Worm (Caenorhabditis elegans) whole organism, mixed stage, embryonic: ENCODE data around the gene F28H6.8.

ENCODE experiments used
- blmp-1 ChIP-seq: fragments of 150-350 bp; optimal IDR thresholded peaks from 2 replicates; lab custom pipeline; 2014; ENCODE audit warnings: missing biosample characterization, missing genetic modification characterization
- ces-1 ChIP-seq: fragments of 150-350 bp; optimal IDR thresholded peaks from 2 replicates; lab custom pipeline; 2014; ENCODE audit warnings: missing biosample characterization, missing genetic modification reagents, missing genetic modification characterization
- lin-13 ChIP-seq: fragments of 150-350 bp; optimal IDR thresholded peaks from 2 replicates; lab custom pipeline; 2014; ENCODE audit warnings: missing biosample characterization, missing genetic modification characterization
- mls-2 ChIP-seq: sonication (generic microtip); optimal IDR thresholded peaks from 2 replicates; lab custom pipeline; 2016; ENCODE audit warnings: mild to moderate bottlenecking, missing genetic modification characterization, moderate library complexity, missing compliant biosample characterization
- nhr-237 ChIP-seq: fragments of 150-350 bp; optimal IDR thresholded peaks from 2 replicates; lab custom pipeline; 2014; ENCODE audit warnings: missing biosample characterization, missing genetic modification characterization
- nhr-28 ChIP-seq: fragments of 150-350 bp; optimal IDR thresholded peaks from 2 replicates; lab custom pipeline; 2014; ENCODE audit warnings: missing biosample characterization, missing genetic modification characterization
- nhr-76 ChIP-seq: sonication (generic microtip); optimal IDR thresholded peaks from 2 replicates; lab custom pipeline; 2017; ENCODE audit warnings: missing biosample characterization, missing genetic modification characterization
- sptf-1 ChIP-seq: sonication (generic microtip); optimal IDR thresholded peaks from 2 replicates; lab custom pipeline; 2017; ENCODE audit warnings: mild to moderate bottlenecking, missing genetic modification characterization, moderate library complexity, missing compliant biosample characterization
- unc-39 ChIP-seq: fragments of 150-350 bp; optimal IDR thresholded peaks from 2 replicates; lab custom pipeline; 2014; ENCODE audit warnings: missing biosample characterization, missing genetic modification characterization
- unc-62 ChIP-seq: fragments of 150-350 bp; optimal IDR thresholded peaks from 2 replicates; lab custom pipeline; 2014; ENCODE audit warnings: missing biosample characterization, missing genetic modification reagents, missing genetic modification characterization
- ztf-11 ChIP-seq: fragments of 150-350 bp; optimal IDR thresholded peaks from 2 replicates; lab custom pipeline; 2014; ENCODE audit warnings: missing biosample characterization, missing genetic modification characterization

- TF ChIP-seq nhr-76 (tag; lab: Kevin White, UChicago) (no peak), ces-1 (no peak), nhr-28 (tag; lab: Kevin White, UChicago) (no peak), blmp-1 (tag; lab: Kevin White, UChicago) (no peak), lin-13 (tag; lab: Kevin White, UChicago) (no peak), nhr-237 (tag; lab: Kevin White, UChicago) (no peak), ztf-11 (tag; lab: Kevin White, UChicago) (no peak), unc-39 (no peak), unc-62 (GFP tag; lab: Kevin White, UChicago) (no peak), mls-2 (tag; lab: Kevin White, UChicago) (no peak), sptf-1 (tag; lab: Kevin White, UChicago) (no peak)
Measured at ce11 chrX:14165156-14165555, 31.0 kb upstream of the F28H6.8 start.
